Fruit fly (Drosophila melanogaster): ENCODE results near the gene crn.
A peak's percentile ranks its signal among the peaks of the same experiment; 100 is the strongest.

The crn gene

dm6 chrX:2270557-2270930, 20.8 kb upstream of the crn start, which contains the start of gene CG2924 (continued):
- TF ChIP-seq Side (GFP tag; optimal IDR thresholded peaks at IDR 0.05): peak; percentile 68
- TF ChIP-seq CG17359 (tag; optimal IDR thresholded peaks at IDR 0.05): no peak
- TF ChIP-seq CG33213 (GFP tag; optimal IDR thresholded peaks at IDR 0.05): peak; percentile 83
- peak; percentile 11 for TF ChIP-seq kni (GFP tag; optimal IDR thresholded peaks at IDR 0.05)
- peak; percentile 54 for TF ChIP-seq CG3163 (GFP tag; optimal IDR thresholded peaks at IDR 0.05)
- peak; percentile 87 for TF ChIP-seq CG13624 (GFP tag; optimal IDR thresholded peaks at IDR 0.05)
- peak; percentile 67 for TF ChIP-seq bab2 (GFP tag; optimal IDR thresholded peaks at IDR 0.05)
- TF ChIP-seq CG7745 (tag; optimal IDR thresholded peaks at IDR 0.05): no peak
- TF ChIP-seq kah (GFP tag; optimal IDR thresholded peaks at IDR 0.05): no peak
- TF ChIP-seq h (optimal IDR thresholded peaks at IDR 0.05): no peak
- TF ChIP-seq nerfin-2 (GFP tag; IDR thresholded peaks at IDR 0.05; ENCODE audit: partially characterized antibody): peak; percentile 98
- TF ChIP-seq Med (GFP tag): peak; percentile 97
- peak; percentile 99 for TF ChIP-seq HLH4C (GFP tag; IDR thresholded peaks at IDR 0.05; ENCODE audit: partially characterized antibody)
- TF ChIP-seq tin (GFP tag; optimal IDR thresholded peaks at IDR 0.05): peak; percentile 67
- peak; percentile 24 for TF ChIP-seq slou (GFP tag; optimal IDR thresholded peaks at IDR 0.05)
- TF ChIP-seq Stat92E (GFP tag; optimal IDR thresholded peaks at IDR 0.05): peak in 1 of 3 experiments; percentile 4
- TF ChIP-seq jumu (GFP tag; optimal IDR thresholded peaks at IDR 0.05): peak; percentile 65
- TF ChIP-seq prd (optimal IDR thresholded peaks at IDR 0.05): no peak
- TF ChIP-seq prd (GFP tag; IDR thresholded peaks at IDR 0.05): peak; percentile 65
- no peak for TF ChIP-seq nom (GFP tag; optimal IDR thresholded peaks at IDR 0.05)
- TF ChIP-seq Adf1 (GFP tag; IDR thresholded peaks at IDR 0.05): peak; percentile 62
- TF ChIP-seq eyg (GFP tag; optimal IDR thresholded peaks at IDR 0.05): peak; percentile 59
- TF ChIP-seq Asciz (GFP tag; optimal IDR thresholded peaks at IDR 0.05): peak; percentile 23
- no peak for TF ChIP-seq bsh (GFP tag; optimal IDR thresholded peaks at IDR 0.05)
- TF ChIP-seq fd3F (GFP tag; optimal IDR thresholded peaks at IDR 0.05): no peak
- TF ChIP-seq Nf-YC (tag; optimal IDR thresholded peaks at IDR 0.05): peak; percentile 33
- peak; percentile 27; the same call in 1 of the 2 replicates for TF ChIP-seq CG14441 (GFP tag; IDR thresholded peaks at IDR 0.05)
- TF ChIP-seq ara (GFP tag; IDR thresholded peaks at IDR 0.05): 0 out of 2 replicates have a peak, but pooled peaks have one; percentile 48
- peak; percentile 77 for TF ChIP-seq CG9797 (GFP tag; optimal IDR thresholded peaks at IDR 0.05)
- TF ChIP-seq amos (GFP tag; IDR thresholded peaks at IDR 0.05; ENCODE audit: partially characterized antibody): peak; percentile 100
- TF ChIP-seq her (GFP tag; optimal IDR thresholded peaks at IDR 0.05): peak; percentile 71
- TF ChIP-seq CG17385 (GFP tag; optimal IDR thresholded peaks at IDR 0.05): no peak
- peak; percentile 72; the same call in 1 of the 2 replicates for TF ChIP-seq vvl (GFP tag; IDR thresholded peaks at IDR 0.05)
- TF ChIP-seq Lim3 (GFP tag; IDR thresholded peaks at IDR 0.05): no peak
- peak; percentile 100 for TF ChIP-seq pzg (GFP tag; optimal IDR thresholded peaks at IDR 0.05)
- no peak for TF ChIP-seq esg (GFP tag; conservative IDR thresholded peaks at IDR 0.05)
- TF ChIP-seq Camta (GFP tag; optimal IDR thresholded peaks at IDR 0.05): peak; percentile 34
- peak; percentile 88 for TF ChIP-seq CG15479 (GFP tag; optimal IDR thresholded peaks at IDR 0.05)
- TF ChIP-seq dm (GFP tag; optimal IDR thresholded peaks at IDR 0.05): peak; percentile 59
- peak; percentile 70 for TF ChIP-seq dysf (GFP tag; IDR thresholded peaks at IDR 0.05)
- peak; percentile 73 for TF ChIP-seq Sin3A (optimal IDR thresholded peaks at IDR 0.05)
- peak; percentile 12 for TF ChIP-seq CG4424 (GFP tag; optimal IDR thresholded peaks at IDR 0.05)
- TF ChIP-seq dpn (GFP tag; optimal IDR thresholded peaks at IDR 0.05): peak; percentile 66 to 81
- peak; percentile 93 for TF ChIP-seq Dp (GFP tag; optimal IDR thresholded peaks at IDR 0.05)
- TF ChIP-seq cad (GFP tag; optimal IDR thresholded peaks at IDR 0.05): no peak
- peak; percentile 62 for TF ChIP-seq Rx (GFP tag; IDR thresholded peaks at IDR 0.05)
- peak; percentile 100 for TF ChIP-seq bbx (GFP tag; IDR thresholded peaks at IDR 0.05; ENCODE audit: partially characterized antibody)
- TF ChIP-seq ind (GFP tag; optimal IDR thresholded peaks at IDR 0.05): peak; percentile 59
- TF ChIP-seq CG4617 (GFP tag; optimal IDR thresholded peaks at IDR 0.05; ENCODE audit: borderline replicate concordance): peak; percentile 78
- TF ChIP-seq CG6272 (GFP tag; IDR thresholded peaks at IDR 0.05): peak; percentile 86
- TF ChIP-seq Hmr (GFP tag; optimal IDR thresholded peaks at IDR 0.05): peak; percentile 83
